Fruit fly (Drosophila melanogaster) whole organism, embryonic: Measurements from ENCODE around the gene CG10947.

Experiments used
- Atf6 ChIP-seq: fragments of 200-800 bp; sonication (Bioruptor generic); IDR thresholded peaks from 2 replicates; pipeline ENCODE4 v1.3.6; 2022; ENCODE audit warnings: missing biosample characterization, missing genetic modification characterization
- CG10147 ChIP-seq: fragments of 200-800 bp; sonication (Bioruptor generic); optimal IDR thresholded peaks from 2 replicates; lab custom pipeline; 2019; ENCODE audit warnings: missing biosample characterization, mild to moderate bottlenecking, missing genetic modification characterization, moderate library complexity
- CG11398 ChIP-seq: fragments of 200-800 bp; sonication (Bioruptor generic); optimal IDR thresholded peaks from 2 replicates; lab custom pipeline; 2016; ENCODE audit warnings: missing biosample characterization, missing genetic modification characterization
- CG11504 ChIP-seq: fragments of 200-800 bp; sonication (Bioruptor generic); optimal IDR thresholded peaks from 3 replicates; lab custom pipeline; 2019; ENCODE audit warnings: missing biosample characterization, mild to moderate bottlenecking, missing genetic modification characterization, moderate library complexity
- CG12659 ChIP-seq: fragments of 200-800 bp; sonication (Bioruptor generic); optimal IDR thresholded peaks from 3 replicates; lab custom pipeline; 2017; ENCODE audit warnings: mild to moderate bottlenecking, missing biosample characterization, missing genetic modification reagents, missing genetic modification characterization
- CG13287 ChIP-seq: fragments of 200-800 bp; sonication (Bioruptor generic); IDR thresholded peaks from 2 replicates; pipeline ENCODE4 v1.3.6; 2022; ENCODE audit warnings: missing biosample characterization, missing genetic modification characterization; ENCODE audit not compliant: partially characterized antibody
- CG13624 ChIP-seq: fragments of 200-800 bp; sonication (Bioruptor generic); optimal IDR thresholded peaks from 2 replicates; lab custom pipeline; 2016; ENCODE audit warnings: missing biosample characterization, missing genetic modification characterization
- CG15696 ChIP-seq: fragments of 200-800 bp; sonication (Bioruptor generic); optimal IDR thresholded peaks from 2 replicates; lab custom pipeline; 2019; ENCODE audit warnings: missing biosample characterization, mild to moderate bottlenecking, missing genetic modification characterization, moderate library complexity
- CG1647 ChIP-seq: fragments of 200-800 bp; sonication (Bioruptor generic); optimal IDR thresholded peaks from 3 replicates; lab custom pipeline; 2016; ENCODE audit warnings: missing biosample characterization, missing genetic modification characterization
- CG17568 ChIP-seq: fragments of 200-800 bp; sonication (Bioruptor generic); optimal IDR thresholded peaks from 2 replicates; lab custom pipeline; 2018; ENCODE audit warnings: missing biosample characterization, mild to moderate bottlenecking, missing genetic modification characterization, moderate library complexity
- CG17802 ChIP-seq: fragments of 200-800 bp; sonication (Bioruptor generic); optimal IDR thresholded peaks from 2 replicates; lab custom pipeline; 2018; ENCODE audit warnings: missing biosample characterization, mild to moderate bottlenecking, missing genetic modification characterization, moderate library complexity
- CG18476 ChIP-seq: fragments of 200-800 bp; sonication (Bioruptor generic); optimal IDR thresholded peaks from 2 replicates; lab custom pipeline; 2016; ENCODE audit warnings: missing biosample characterization, mild to moderate bottlenecking, missing genetic modification characterization
- CG18764 ChIP-seq: fragments of 200-800 bp; sonication (Bioruptor generic); optimal IDR thresholded peaks from 3 replicates; lab custom pipeline; 2016; ENCODE audit warnings: missing biosample characterization, missing genetic modification characterization
- CG2202 ChIP-seq: fragments of 200-800 bp; sonication (Bioruptor generic); optimal IDR thresholded peaks from 2 replicates; lab custom pipeline; 2018; ENCODE audit warnings: missing biosample characterization, mild to moderate bottlenecking, missing genetic modification characterization
- CG42726 ChIP-seq: fragments of 200-800 bp; sonication (Bioruptor generic); IDR thresholded peaks from 2 replicates; pipeline ENCODE4 v1.3.6; 2022; ENCODE audit warnings: missing biosample characterization, missing genetic modification characterization; ENCODE audit not compliant: partially characterized antibody
- CG4707 ChIP-seq: fragments of 200-800 bp; sonication (Bioruptor generic); optimal IDR thresholded peaks from 2 replicates; lab custom pipeline; 2018; ENCODE audit warnings: missing biosample characterization, mild to moderate bottlenecking, missing genetic modification characterization, moderate library complexity
- CG7963 ChIP-seq: fragments of 200-800 bp; sonication (Bioruptor generic); IDR thresholded peaks from 3 replicates; pipeline ENCODE4 v1.3.6; 2022; ENCODE audit warnings: missing biosample characterization, missing genetic modification characterization; ENCODE audit not compliant: partially characterized antibody
- CG9797 ChIP-seq: fragments of 200-800 bp; sonication (Bioruptor generic); optimal IDR thresholded peaks from 3 replicates; lab custom pipeline; 2018; ENCODE audit warnings: missing biosample characterization, mild to moderate bottlenecking, missing genetic modification characterization
- CG9817 ChIP-seq: fragments of 200-800 bp; sonication (Bioruptor generic); optimal IDR thresholded peaks from 2 replicates; lab custom pipeline; 2018; ENCODE audit warnings: missing biosample characterization, mild to moderate bottlenecking, missing genetic modification characterization, moderate library complexity
- Dp ChIP-seq: fragments of 200-800 bp; sonication (Bioruptor generic); optimal IDR thresholded peaks from 2 replicates; lab custom pipeline; 2018; ENCODE audit warnings: missing biosample characterization, mild to moderate bottlenecking, missing genetic modification characterization, moderate library complexity
- Hmx ChIP-seq: fragments of 200-800 bp; sonication (Bioruptor generic); optimal IDR thresholded peaks from 2 replicates; lab custom pipeline; 2016; ENCODE audit warnings: missing biosample characterization, missing genetic modification characterization
- Hr3 ChIP-seq: fragments of 200-800 bp; sonication (Bioruptor generic); optimal IDR thresholded peaks from 3 replicates; lab custom pipeline; 2016; ENCODE audit warnings: missing biosample characterization, missing genetic modification characterization
- Lim3 ChIP-seq: fragments of 200-800 bp; sonication (Bioruptor generic); IDR thresholded peaks from 2 replicates; pipeline ENCODE4 v1.3.6; 2022; ENCODE audit warnings: missing biosample characterization, missing genetic modification characterization
- Ravus ChIP-seq: fragments of 200-800 bp; sonication (Bioruptor generic); IDR thresholded peaks from 2 replicates; pipeline ENCODE4 v1.3.6; 2022; ENCODE audit warnings: missing biosample characterization, missing genetic modification characterization
- Scr ChIP-seq: fragments of 200-800 bp; sonication (Bioruptor generic); IDR thresholded peaks from 2 replicates; pipeline ENCODE4 v1.3.6; 2022; ENCODE audit warnings: missing biosample characterization, missing genetic modification characterization; ENCODE audit not compliant: partially characterized antibody
- Xbp1 ChIP-seq: fragments of 200-800 bp; sonication (Bioruptor generic); optimal IDR thresholded peaks from 3 replicates; lab custom pipeline; 2016; ENCODE audit warnings: missing biosample characterization, mild to moderate bottlenecking, missing genetic modification characterization
- ab ChIP-seq: fragments of 200-800 bp; sonication (Bioruptor generic); optimal IDR thresholded peaks from 2 replicates; lab custom pipeline; 2016; ENCODE audit warnings: missing biosample characterization, missing genetic modification characterization
- aop ChIP-seq: fragments of 200-800 bp; sonication (Bioruptor generic); IDR thresholded peaks from 2 replicates; pipeline ENCODE4 v1.3.6; 2022; ENCODE audit warnings: missing biosample characterization, missing genetic modification characterization
- bab2 ChIP-seq: fragments of 200-800 bp; sonication (Bioruptor generic); optimal IDR thresholded peaks from 2 replicates; lab custom pipeline; 2016; ENCODE audit warnings: missing biosample characterization, missing genetic modification characterization
- crc ChIP-seq: fragments of 200-800 bp; sonication (Bioruptor generic); optimal IDR thresholded peaks from 2 replicates; lab custom pipeline; 2016; ENCODE audit warnings: missing biosample characterization, missing genetic modification characterization
- dpn ChIP-seq, 2 experiments: fragments of 200-800 bp; sonication (Bioruptor generic); optimal IDR thresholded peaks; 3 replicates each; lab custom pipeline; 2016; ENCODE audit warnings: missing biosample characterization in 2 of 2, missing genetic modification characterization in 2 of 2
- ewg ChIP-seq: fragments of 200-800 bp; sonication (Bioruptor generic); optimal IDR thresholded peaks from 3 replicates; lab custom pipeline; 2017; ENCODE audit warnings: mild to moderate bottlenecking, missing biosample characterization, missing genetic modification reagents, missing genetic modification characterization
- grn ChIP-seq: fragments of 200-800 bp; sonication (Bioruptor generic); optimal IDR thresholded peaks from 3 replicates; lab custom pipeline; 2017; ENCODE audit warnings: missing biosample characterization, missing genetic modification characterization
- jing ChIP-seq: fragments of 200-800 bp; sonication (Bioruptor generic); optimal IDR thresholded peaks from 2 replicates; lab custom pipeline; 2018; ENCODE audit warnings: missing biosample characterization, mild to moderate bottlenecking, missing genetic modification characterization
- pfk ChIP-seq: fragments of 200-800 bp; sonication (Bioruptor generic); optimal IDR thresholded peaks from 2 replicates; lab custom pipeline; 2018; ENCODE audit warnings: missing biosample characterization, mild to moderate bottlenecking, missing genetic modification characterization, moderate library complexity
- phol ChIP-seq: fragments of 200-800 bp; sonication (Bioruptor generic); optimal IDR thresholded peaks from 3 replicates; lab custom pipeline; 2018; ENCODE audit warnings: missing biosample characterization, mild to moderate bottlenecking, missing genetic modification characterization, moderate library complexity
- pum ChIP-seq: fragments of 200-800 bp; sonication (Bioruptor generic); optimal IDR thresholded peaks from 2 replicates; lab custom pipeline; 2016; ENCODE audit warnings: missing biosample characterization, missing genetic modification characterization
- ranshi ChIP-seq: fragments of 200-800 bp; sonication (Bioruptor generic); IDR thresholded peaks from 2 replicates; pipeline ENCODE4 v1.3.6; 2022; ENCODE audit warnings: missing biosample characterization, missing genetic modification characterization
- rib ChIP-seq: fragments of 200-800 bp; sonication (Bioruptor generic); IDR thresholded peaks from 2 replicates; pipeline ENCODE4 v1.3.6; 2022; ENCODE audit warnings: missing biosample characterization, missing genetic modification characterization
- run ChIP-seq: fragments of 200-800 bp; sonication (Bioruptor generic); optimal IDR thresholded peaks from 3 replicates; lab custom pipeline; 2018; ENCODE audit warnings: missing biosample characterization, mild to moderate bottlenecking, missing genetic modification characterization
- trh ChIP-seq: fragments of 200-800 bp; sonication (Bioruptor generic); optimal IDR thresholded peaks from 2 replicates; lab custom pipeline; 2016; ENCODE audit warnings: missing biosample characterization, missing genetic modification characterization
- vfl ChIP-seq: fragments of 200-800 bp; sonication (Bioruptor generic); optimal IDR thresholded peaks from 2 replicates; lab custom pipeline; 2016; ENCODE audit warnings: missing biosample characterization, missing genetic modification characterization
- vnd ChIP-seq: fragments of 200-800 bp; sonication (Bioruptor generic); IDR thresholded peaks from 3 replicates; pipeline ENCODE4 v1.3.6; 2022; ENCODE audit warnings: missing biosample characterization, missing genetic modification characterization; ENCODE audit not compliant: partially characterized antibody

The CG10947 gene

dm6 chr2L:20416754-20417563, 2.4 kb upstream of the CG10947 start, which contains the start of the genes CG10949 and Arpc2 (continued):
- TF ChIP-seq CG4707 (GFP tag; lab: Kevin White, UChicago) (no peak), CG1647 (GFP tag; lab: Kevin White, UChicago) (no peak), CG13624 (GFP tag; lab: Kevin White, UChicago) (peak; percentile 4), grn (GFP tag; lab: Kevin White, UChicago) (no peak), trh (GFP tag; lab: Kevin White, UChicago) (no peak), vfl (GFP tag; lab: Kevin White, UChicago) (peak; percentile 28), Atf6 (GFP tag; lab: Robert Waterston, UW) (no peak), CG15696 (tag; lab: Kevin White, UChicago) (peak; percentile 62), CG9797 (GFP tag; lab: Kevin White, UChicago) (peak; percentile 30), Hmx (no peak), ewg (GFP tag; lab: Kevin White, UChicago) (no peak), CG2202 (tag; lab: Kevin White, UChicago) (no peak), CG11398 (GFP tag; lab: Kevin White, UChicago) (no peak), CG10147 (no peak), aop (GFP tag; lab: Robert Waterston, UW) (no peak), CG9817 (tag; lab: Kevin White, UChicago) (peak; percentile 77), pum (GFP tag; lab: Kevin White, UChicago) (no peak), Ravus (no peak), jing (GFP tag; lab: Kevin White, UChicago) (no peak), Dp (GFP tag; lab: Kevin White, UChicago) (peak; percentile 69), Xbp1 (peak; percentile 65), rib (GFP tag; lab: Robert Waterston, UW) (no peak), dpn (GFP tag; optimal IDR thresholded peaks at IDR 0.05; lab: Kevin White, UChicago) (peak in 1 of 2 experiments; percentile 51), CG7963 (GFP tag; lab: Robert Waterston, UW) (peak; percentile 52; the same call in 1 of the 3 replicates), vnd (GFP tag; lab: Robert Waterston, UW) (peak; percentile 61), CG13287 (GFP tag; lab: Robert Waterston, UW) (peak; percentile 61), CG11504 (tag; lab: Kevin White, UChicago) (no peak), Scr (GFP tag; lab: Robert Waterston, UW) (peak; percentile 67), bab2 (GFP tag; lab: Kevin White, UChicago) (no peak), ab (GFP tag; lab: Kevin White, UChicago) (no peak), run (tag; lab: Kevin White, UChicago) (no peak), CG18476 (GFP tag; lab: Kevin White, UChicago) (no peak), CG17568 (GFP tag; lab: Kevin White, UChicago) (no peak), Lim3 (GFP tag; lab: Robert Waterston, UW) (no peak), CG12659 (peak; percentile 87), Hr3 (GFP tag; lab: Kevin White, UChicago) (peak; percentile 70), crc (GFP tag; lab: Kevin White, UChicago) (no peak), phol (tag; lab: Kevin White, UChicago) (peak; percentile 70), CG17802 (tag; lab: Kevin White, UChicago) (no peak), pfk (GFP tag; lab: Kevin White, UChicago) (no peak), ranshi (GFP tag; lab: Robert Waterston, UW) (no peak; the same call in 1 of the 2 replicates), CG18764 (GFP tag; lab: Kevin White, UChicago) (no peak), CG42726 (GFP tag; lab: Robert Waterston, UW) (peak; percentile 73)
